Worm (Caenorhabditis elegans): ENCODE measurements around the gene F16G10.7.
A peak's percentile ranks its signal among the peaks of the same experiment; 100 is the strongest.

F16G10.7 gene

ce11 chrII:2352546-2352945, 27.5 kb downstream of the F16G10.7 start, which contains the start of gene F43C11.10:
Gene F43C11.10 (minus strand): TSS chrII:2352646.
- no peak for TF ChIP-seq eor-1 (tag; optimal IDR thresholded peaks at IDR 0.05)
- no peak for TF ChIP-seq mdl-1 (tag; optimal IDR thresholded peaks at IDR 0.05)
- no peak for TF ChIP-seq ceh-9 (tag; optimal IDR thresholded peaks at IDR 0.05)
- no peak for TF ChIP-seq skn-1 (tag; optimal IDR thresholded peaks at IDR 0.05)
- TF ChIP-seq nhr-76 (tag; optimal IDR thresholded peaks at IDR 0.05): no peak
- no peak for TF ChIP-seq elt-3 (tag; optimal IDR thresholded peaks at IDR 0.05)
- TF ChIP-seq nhr-43 (tag; optimal IDR thresholded peaks at IDR 0.05; ENCODE audit: poor library complexity, severe bottlenecking): no peak
- no peak for TF ChIP-seq lin-15B (tag; optimal IDR thresholded peaks at IDR 0.05)
- TF ChIP-seq unc-62 (GFP tag; optimal IDR thresholded peaks at IDR 0.05): no peak
- no peak for TF ChIP-seq daf-12 (tag; optimal IDR thresholded peaks at IDR 0.05)
- no peak for TF ChIP-seq jun-1 (tag; optimal IDR thresholded peaks at IDR 0.05)
- TF ChIP-seq ama-1 (optimal IDR thresholded peaks at IDR 0.05): no peak
- no peak for TF ChIP-seq nhr-25 (tag; optimal IDR thresholded peaks at IDR 0.05)
- no peak for TF ChIP-seq nfya-1 (tag; optimal IDR thresholded peaks at IDR 0.05; ENCODE audit: insufficient read depth)
- no peak for TF ChIP-seq ztf-4 (tag; optimal IDR thresholded peaks at IDR 0.05)
- no peak for TF ChIP-seq pha-4 (tag; optimal IDR thresholded peaks at IDR 0.05)

- TF ChIP-seq elt-3 (tag; optimal IDR thresholded peaks at IDR 0.05): no peak
- TF ChIP-seq pqm-1 (tag; optimal IDR thresholded peaks at IDR 0.05): no peak
- no peak for TF ChIP-seq egl-5 (tag; optimal IDR thresholded peaks at IDR 0.05)
- TF ChIP-seq ama-1 (optimal IDR thresholded peaks at IDR 0.05): no peak
- no peak for TF ChIP-seq ceh-82 (tag; optimal IDR thresholded peaks at IDR 0.05)
- TF ChIP-seq ceh-9 (tag; optimal IDR thresholded peaks at IDR 0.05): no peak
- TF ChIP-seq nfya-1 (tag; optimal IDR thresholded peaks at IDR 0.05; ENCODE audit: insufficient read depth): no peak
Measured at ce11 chrII:2346672-2347071, 33.4 kb downstream of the F16G10.7 start, which contains the start of gene F43C11.4. Gene F43C11.4 (plus strand): TSS chrII:2346972.

- TF ChIP-seq fos-1 (tag; optimal IDR thresholded peaks at IDR 0.05): no peak
- no peak for TF ChIP-seq ztf-4 (tag; optimal IDR thresholded peaks at IDR 0.05)
- TF ChIP-seq nhr-67 (tag; optimal IDR thresholded peaks at IDR 0.05): no peak
- no peak for TF ChIP-seq zag-1 (tag; optimal IDR thresholded peaks at IDR 0.05)
- TF ChIP-seq tbx-2 (tag; optimal IDR thresholded peaks at IDR 0.05): no peak
- no peak for TF ChIP-seq eor-1 (tag; optimal IDR thresholded peaks at IDR 0.05)
- TF ChIP-seq mdl-1 (tag; optimal IDR thresholded peaks at IDR 0.05): no peak
- no peak for TF ChIP-seq hmg-11 (tag; optimal IDR thresholded peaks at IDR 0.05)
- no peak for TF ChIP-seq fkh-2 (tag; optimal IDR thresholded peaks at IDR 0.05)
- peak; percentile 9 for TF ChIP-seq nhr-23 (tag; optimal IDR thresholded peaks at IDR 0.05)
- TF ChIP-seq unc-62 (GFP tag; optimal IDR thresholded peaks at IDR 0.05): no peak
- peak; percentile 51 for TF ChIP-seq nfya-1 (tag; optimal IDR thresholded peaks at IDR 0.05; ENCODE audit: insufficient read depth)
- no peak for TF ChIP-seq nhr-12 (tag; optimal IDR thresholded peaks at IDR 0.05)
- TF ChIP-seq skn-1 (tag; optimal IDR thresholded peaks at IDR 0.05): no peak
- peak; percentile 21 for TF ChIP-seq elt-2 (tag; optimal IDR thresholded peaks at IDR 0.05)
- TF ChIP-seq egl-27 (tag; optimal IDR thresholded peaks at IDR 0.05): no peak
- TF ChIP-seq nhr-11 (tag; optimal IDR thresholded peaks at IDR 0.05): no peak
- no peak for TF ChIP-seq daf-12 (tag; optimal IDR thresholded peaks at IDR 0.05)
- TF ChIP-seq mml-1 (tag; optimal IDR thresholded peaks at IDR 0.05): no peak
- TF ChIP-seq ceh-28 (tag; optimal IDR thresholded peaks at IDR 0.05): no peak
- no peak for TF ChIP-seq ceh-9 (tag; optimal IDR thresholded peaks at IDR 0.05)
- no peak for TF ChIP-seq nhr-76 (tag; optimal IDR thresholded peaks at IDR 0.05)
- no peak for TF ChIP-seq ztf-11 (tag; optimal IDR thresholded peaks at IDR 0.05)
- TF ChIP-seq nhr-237 (tag; optimal IDR thresholded peaks at IDR 0.05): no peak
- peak; percentile 63 for TF ChIP-seq lin-15B (tag; optimal IDR thresholded peaks at IDR 0.05)
- TF ChIP-seq ama-1 (optimal IDR thresholded peaks at IDR 0.05): no peak
- no peak for TF ChIP-seq jun-1 (tag; optimal IDR thresholded peaks at IDR 0.05)
- TF ChIP-seq unc-39 (tag; optimal IDR thresholded peaks at IDR 0.05): no peak
- TF ChIP-seq nhr-77 (tag; optimal IDR thresholded peaks at IDR 0.05): no peak
- peak; percentile 87 for TF ChIP-seq R02D3.7 (tag; optimal IDR thresholded peaks at IDR 0.05)
- no peak for TF ChIP-seq nhr-28 (tag; optimal IDR thresholded peaks at IDR 0.05)
- TF ChIP-seq ZK546.5 (tag; optimal IDR thresholded peaks at IDR 0.05): no peak
- no peak for TF ChIP-seq fkh-10 (GFP tag; optimal IDR thresholded peaks at IDR 0.05)
- no peak for TF ChIP-seq elt-3 (tag; optimal IDR thresholded peaks at IDR 0.05)
- no peak for TF ChIP-seq snpc-4 (tag; optimal IDR thresholded peaks at IDR 0.05)
- TF ChIP-seq ceh-16 (tag; optimal IDR thresholded peaks at IDR 0.05): no peak
- no peak for TF ChIP-seq ceh-82 (tag; optimal IDR thresholded peaks at IDR 0.05)
- no peak for TF ChIP-seq lsy-12 (tag; optimal IDR thresholded peaks at IDR 0.05)
- no peak for TF ChIP-seq aly-2 (tag; optimal IDR thresholded peaks at IDR 0.05)
- TF ChIP-seq egl-5 (tag; optimal IDR thresholded peaks at IDR 0.05): peak; percentile 21
- TF ChIP-seq lin-39 (tag; optimal IDR thresholded peaks at IDR 0.05): peak; percentile 37
- TF ChIP-seq pqm-1 (tag; optimal IDR thresholded peaks at IDR 0.05): no peak
- TF ChIP-seq nhr-43 (tag; optimal IDR thresholded peaks at IDR 0.05; ENCODE audit: poor library complexity, severe bottlenecking): no peak
- TF ChIP-seq elt-1 (tag; optimal IDR thresholded peaks at IDR 0.05): no peak
- TF ChIP-seq sea-2 (GFP tag; optimal IDR thresholded peaks at IDR 0.05): no peak
- TF ChIP-seq nhr-25 (tag; optimal IDR thresholded peaks at IDR 0.05): no peak
- peak; percentile 59 for TF ChIP-seq pha-4 (tag; optimal IDR thresholded peaks at IDR 0.05)
Measured at ce11 chrII:2342004-2342479, 38.0 kb downstream of the F16G10.7 start, which contains the start of gene F43C11.6. Gene F43C11.6 (plus strand): TSS chrII:2342429.
